Fruit fly (Drosophila melanogaster): ENCODE data around the gene cas.

Gene cas

DNA sequence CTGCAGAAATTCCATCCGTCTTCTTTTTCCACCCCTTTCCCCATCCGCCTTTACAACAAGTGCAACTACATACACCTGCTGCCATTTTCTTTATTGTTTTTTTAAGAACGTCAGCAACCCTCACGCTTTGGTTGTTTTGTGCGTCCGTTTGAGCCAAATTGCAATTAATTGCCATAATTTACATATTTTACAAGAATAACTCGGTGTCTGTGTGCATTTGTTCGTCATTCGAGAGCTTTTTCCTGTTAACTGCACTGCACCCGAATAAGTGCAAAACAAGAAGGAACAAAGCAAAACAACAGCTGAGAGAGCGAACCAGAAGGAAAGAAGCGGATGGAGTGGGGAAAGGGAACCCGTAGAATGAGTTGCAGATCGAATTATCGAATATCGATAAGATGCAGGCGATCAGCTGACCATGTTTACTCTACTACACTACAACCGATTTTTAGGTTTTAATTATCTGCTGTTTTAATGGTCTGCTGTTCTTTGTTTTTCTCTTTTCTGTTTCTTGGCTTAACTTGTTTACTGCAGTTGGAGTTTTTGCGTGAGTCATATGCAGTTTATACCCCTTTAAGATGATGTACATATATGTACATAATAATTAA is 45.8 kb downstream of the cas start (continued):
- no peak for TF ChIP-seq Dad (GFP tag; optimal IDR thresholded peaks at IDR 0.05)
- no peak for TF ChIP-seq Fer2 (tag; optimal IDR thresholded peaks at IDR 0.05)
- no peak for TF ChIP-seq luna (GFP tag; optimal IDR thresholded peaks at IDR 0.05)
- TF ChIP-seq Usf (GFP tag; optimal IDR thresholded peaks at IDR 0.05), result no peak
- TF ChIP-seq Xbp1 (GFP tag; optimal IDR thresholded peaks at IDR 0.05), result no peak
- TF ChIP-seq E2f1 (GFP tag; IDR thresholded peaks at IDR 0.05), result no peak
- TF ChIP-seq esg (GFP tag; conservative IDR thresholded peaks at IDR 0.05), result no peak
- no peak for TF ChIP-seq MBD-R2 (GFP tag; IDR thresholded peaks at IDR 0.05)
- TF ChIP-seq CG3065 (GFP tag; optimal IDR thresholded peaks at IDR 0.05), result no peak
- TF ChIP-seq CG6654 (GFP tag; optimal IDR thresholded peaks at IDR 0.05), result no peak
- TF ChIP-seq Hand (GFP tag; optimal IDR thresholded peaks at IDR 0.05), result no peak
- no peak for TF ChIP-seq sim (GFP tag; IDR thresholded peaks at IDR 0.05)
- TF ChIP-seq slou (GFP tag; optimal IDR thresholded peaks at IDR 0.05), result no peak
- peak; percentile 41 for TF ChIP-seq nom (GFP tag; optimal IDR thresholded peaks at IDR 0.05)
- no peak for TF ChIP-seq CG1603 (tag; optimal IDR thresholded peaks at IDR 0.05)
- no peak for TF ChIP-seq NfI (GFP tag; optimal IDR thresholded peaks at IDR 0.05)
- no peak for TF ChIP-seq CG7987 (GFP tag; optimal IDR thresholded peaks at IDR 0.05)
- TF ChIP-seq HmgZ (tag; optimal IDR thresholded peaks at IDR 0.05), result no peak
- no peak for TF ChIP-seq Opbp (GFP tag; IDR thresholded peaks at IDR 0.05; ENCODE audit: partially characterized antibody)
- no peak for TF ChIP-seq CG31365 (tag; optimal IDR thresholded peaks at IDR 0.05)
- no peak for TF ChIP-seq gem (tag; optimal IDR thresholded peaks at IDR 0.05)
- TF ChIP-seq CG10321 (GFP tag; IDR thresholded peaks at IDR 0.05), result no peak
- TF ChIP-seq Atf3 (GFP tag; optimal IDR thresholded peaks at IDR 0.05), result no peak
- no peak for TF ChIP-seq Bteb2 (GFP tag; optimal IDR thresholded peaks at IDR 0.05)
- no peak for TF ChIP-seq CG15601 (tag; optimal IDR thresholded peaks at IDR 0.05)
- no peak for TF ChIP-seq cad (GFP tag; optimal IDR thresholded peaks at IDR 0.05)
- no peak for TF ChIP-seq Six4 (GFP tag; optimal IDR thresholded peaks at IDR 0.05)
- TF ChIP-seq exex (tag; optimal IDR thresholded peaks at IDR 0.05), result no peak
- TF ChIP-seq Trl (optimal IDR thresholded peaks at IDR 0.05), result no peak
- no peak for TF ChIP-seq Trl (GFP tag; optimal IDR thresholded peaks at IDR 0.05)
- TF ChIP-seq CG9727 (GFP tag; optimal IDR thresholded peaks at IDR 0.05), result no peak
- TF ChIP-seq hb (GFP tag; IDR thresholded peaks at IDR 0.05; ENCODE audit: partially characterized antibody), result no peak
- TF ChIP-seq Jarid2 (GFP tag; optimal IDR thresholded peaks at IDR 0.05), result no peak
- no peak for TF ChIP-seq unc-4 (GFP tag; IDR thresholded peaks at IDR 0.05; ENCODE audit: partially characterized antibody)
- no peak for TF ChIP-seq B-H2 (GFP tag; optimal IDR thresholded peaks at IDR 0.05)
- TF ChIP-seq CG17328 (GFP tag; IDR thresholded peaks at IDR 0.05), result no peak
- no peak for TF ChIP-seq odd (GFP tag; optimal IDR thresholded peaks at IDR 0.05)
- no peak for TF ChIP-seq CG7786 (GFP tag; optimal IDR thresholded peaks at IDR 0.05)
- no peak for TF ChIP-seq CG9437 (GFP tag; optimal IDR thresholded peaks at IDR 0.05)
- no peak for TF ChIP-seq CG2889 (GFP tag; IDR thresholded peaks at IDR 0.05)
- TF ChIP-seq zf30C (GFP tag; optimal IDR thresholded peaks at IDR 0.05), result peak; percentile 78

Measured in whole organism, embryonic.